Worm (Caenorhabditis elegans) whole organism, mixed stage, embryonic: Measurements from ENCODE around the gene nstp-3.

Source experiments
- elt-3 ChIP-seq: fragments of 150-350 bp; optimal IDR thresholded peaks from 2 replicates; lab custom pipeline; 2014; ENCODE audit warnings: missing biosample characterization, missing genetic modification characterization
- hlh-1 ChIP-seq: fragments of 150-350 bp; optimal IDR thresholded peaks from 2 replicates; lab custom pipeline; 2014; ENCODE audit warnings: missing biosample characterization, missing genetic modification reagents, missing genetic modification characterization
- lin-13 ChIP-seq: fragments of 150-350 bp; optimal IDR thresholded peaks from 2 replicates; lab custom pipeline; 2014; ENCODE audit warnings: missing biosample characterization, missing genetic modification characterization
- lsy-2 ChIP-seq: fragments of 150-350 bp; optimal IDR thresholded peaks from 2 replicates; lab custom pipeline; 2014; ENCODE audit warnings: missing biosample characterization, missing genetic modification characterization
- mab-5 ChIP-seq: fragments of 150-350 bp; optimal IDR thresholded peaks from 2 replicates; lab custom pipeline; 2014; ENCODE audit warnings: missing biosample characterization, missing genetic modification characterization
- mls-2 ChIP-seq: sonication (generic microtip); optimal IDR thresholded peaks from 2 replicates; lab custom pipeline; 2016; ENCODE audit warnings: mild to moderate bottlenecking, missing genetic modification characterization, moderate library complexity, missing compliant biosample characterization
- nhr-12 ChIP-seq: fragments of 150-350 bp; optimal IDR thresholded peaks from 2 replicates; lab custom pipeline; 2014; ENCODE audit warnings: missing biosample characterization, missing genetic modification characterization
- nhr-76 ChIP-seq: sonication (generic microtip); optimal IDR thresholded peaks from 2 replicates; lab custom pipeline; 2017; ENCODE audit warnings: missing biosample characterization, missing genetic modification characterization
- snpc-4 ChIP-seq: fragments of 150-350 bp; optimal IDR thresholded peaks from 2 replicates; lab custom pipeline; 2014; ENCODE audit warnings: missing biosample characterization, missing genetic modification characterization
- sptf-1 ChIP-seq: sonication (generic microtip); optimal IDR thresholded peaks from 2 replicates; lab custom pipeline; 2017; ENCODE audit warnings: mild to moderate bottlenecking, missing genetic modification characterization, moderate library complexity, missing compliant biosample characterization
- unc-39 ChIP-seq: fragments of 150-350 bp; optimal IDR thresholded peaks from 2 replicates; lab custom pipeline; 2014; ENCODE audit warnings: missing biosample characterization, missing genetic modification characterization
- ztf-11 ChIP-seq: fragments of 150-350 bp; optimal IDR thresholded peaks from 2 replicates; lab custom pipeline; 2014; ENCODE audit warnings: missing biosample characterization, missing genetic modification characterization

DNA sequence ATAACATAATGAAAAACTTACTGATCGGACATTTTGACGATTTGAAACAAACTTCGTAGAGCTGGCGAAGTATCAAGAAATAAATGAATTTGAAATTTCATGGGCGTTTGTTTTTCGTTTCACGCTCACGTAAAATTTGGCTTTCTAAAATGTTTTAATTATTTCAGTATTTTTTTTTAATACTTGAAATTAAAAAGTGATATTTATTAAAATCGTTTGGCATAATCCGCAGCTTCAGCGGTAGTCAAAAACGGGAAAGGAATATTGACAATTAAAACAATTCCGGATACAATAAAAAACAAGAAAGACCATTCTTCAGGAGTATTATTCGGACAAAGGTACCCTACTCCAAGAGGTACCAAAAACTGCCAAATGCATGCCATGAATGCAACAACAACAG is 15.3 kb downstream of the nstp-3 start, which contains the start of gene fbxa-183:
- TF ChIP-seq lsy-2 (tag; lab: Kevin White, UChicago): no peak
- TF ChIP-seq nhr-76: no peak
- no peak for TF ChIP-seq lin-13
- TF ChIP-seq snpc-4 (tag; lab: Kevin White, UChicago): no peak
- no peak for TF ChIP-seq mab-5 (tag; lab: Kevin White, UChicago)
- no peak for TF ChIP-seq elt-3 (tag; lab: Kevin White, UChicago)
- TF ChIP-seq hlh-1 (tag; lab: Kevin White, UChicago): no peak
- TF ChIP-seq sptf-1 (tag; lab: Kevin White, UChicago): no peak
- TF ChIP-seq ztf-11 (tag; lab: Kevin White, UChicago): no peak
- TF ChIP-seq mls-2 (tag; lab: Kevin White, UChicago): no peak
- TF ChIP-seq nhr-12: no peak
- TF ChIP-seq unc-39 (tag; lab: Kevin White, UChicago): no peak
